Worm (Caenorhabditis elegans) whole organism, L4 larva: ENCODE results near the gene Y54H5A.2.

Source experiments
- D1046.2 ChIP-seq: fragments of 200-800 bp; sonication (Bioruptor generic); IDR thresholded peaks from 2 replicates; pipeline ENCODE4 v1.3.6; 2022; ENCODE audit warnings: missing genetic modification characterization, missing compliant biosample characterization
- F26F4.8 ChIP-seq: fragments of 200-800 bp; sonication (Bioruptor generic); conservative IDR thresholded peaks from 2 replicates; pipeline ENCODE4 v1.3.6; 2022; ENCODE audit warnings: missing genetic modification characterization, missing compliant biosample characterization
- F37D6.2 ChIP-seq: sonication (generic microtip); optimal IDR thresholded peaks from 2 replicates; lab custom pipeline; 2016; ENCODE audit warnings: mild to moderate bottlenecking, missing genetic modification characterization, missing compliant biosample characterization
- F49E8.2 ChIP-seq: sonication (generic microtip); optimal IDR thresholded peaks from 2 replicates; lab custom pipeline; 2016; ENCODE audit warnings: missing compliant biosample characterization, mild to moderate bottlenecking, missing genetic modification characterization, borderline replicate concordance
- T26A8.4 ChIP-seq: fragments of 200-800 bp; sonication (Bioruptor generic); IDR thresholded peaks from 2 replicates; pipeline ENCODE4 v1.3.6; 2022; ENCODE audit warnings: missing genetic modification characterization, missing compliant biosample characterization
- Y48G9A.11 ChIP-seq: fragments of 200-800 bp; sonication (Bioruptor generic); IDR thresholded peaks from 2 replicates; pipeline ENCODE4 v1.3.6; 2022; ENCODE audit warnings: missing genetic modification reagents, missing genetic modification characterization, missing compliant biosample characterization
- Y5F2A.4 ChIP-seq: fragments of 200-800 bp; sonication (Bioruptor generic); optimal IDR thresholded peaks from 2 replicates; lab custom pipeline; 2018; ENCODE audit warnings: mild to moderate bottlenecking, missing genetic modification characterization, missing compliant biosample characterization
- ZK546.5 ChIP-seq, 2 experiments: sonication (generic microtip); optimal IDR thresholded peaks; 2 replicates each; lab custom pipeline; 2017; ENCODE audit warnings: missing biosample characterization in 2 of 2, missing genetic modification characterization in 2 of 2
- aha-1 ChIP-seq: fragments of 150-350 bp; peaks from one replicate; lab custom pipeline; 2014; ENCODE audit warnings: missing biosample characterization, missing genetic modification characterization
- arid-1 ChIP-seq: fragments of 200-800 bp; sonication (Bioruptor generic); conservative IDR thresholded peaks from 2 replicates; pipeline ENCODE4 v1.3.6; 2022; ENCODE audit warnings: missing genetic modification reagents, missing genetic modification characterization, missing compliant biosample characterization
- attf-4 ChIP-seq: sonication (generic microtip); optimal IDR thresholded peaks from 3 replicates; lab custom pipeline; 2017; ENCODE audit warnings: missing biosample characterization, missing genetic modification characterization
- ceh-20 ChIP-seq: fragments of 200-800 bp; sonication (Bioruptor generic); IDR thresholded peaks from 2 replicates; pipeline ENCODE4 v1.3.6; 2022; ENCODE audit warnings: missing genetic modification reagents, missing genetic modification characterization, missing compliant biosample characterization
- ceh-62 ChIP-seq: sonication (generic microtip); optimal IDR thresholded peaks from 2 replicates; lab custom pipeline; 2017; ENCODE audit warnings: missing biosample characterization, missing genetic modification characterization
- ces-1 ChIP-seq: fragments of 150-350 bp; sonication (generic microtip); optimal IDR thresholded peaks from 4 replicates; lab custom pipeline; 2014; ENCODE audit warnings: missing biosample characterization, missing genetic modification reagents, missing genetic modification characterization
- daf-19 ChIP-seq: fragments of 200-800 bp; sonication (Bioruptor generic); conservative IDR thresholded peaks from 2 replicates; pipeline ENCODE4 v1.3.6; 2022; ENCODE audit warnings: missing genetic modification characterization, missing compliant biosample characterization
- dmd-8 ChIP-seq: fragments of 200-800 bp; sonication (Bioruptor generic); IDR thresholded peaks from 2 replicates; pipeline ENCODE4 v1.3.6; 2022; ENCODE audit warnings: missing genetic modification characterization, missing compliant biosample characterization
- dpl-1 ChIP-seq: fragments of 150-350 bp; optimal IDR thresholded peaks from 2 replicates; lab custom pipeline; 2014; ENCODE audit warnings: missing biosample characterization, missing genetic modification reagents, missing genetic modification characterization
- duxl-1 ChIP-seq: sonication (generic microtip); optimal IDR thresholded peaks from 2 replicates; lab custom pipeline; 2016; ENCODE audit warnings: mild to moderate bottlenecking, missing genetic modification characterization, moderate library complexity, missing compliant biosample characterization; ENCODE audit not compliant: poor library complexity
- egl-43 ChIP-seq: fragments of 200-800 bp; sonication (Bioruptor generic); IDR thresholded peaks from 2 replicates; pipeline ENCODE4 v1.3.6; 2022; ENCODE audit warnings: missing genetic modification reagents, missing genetic modification characterization, missing compliant biosample characterization
- fos-1 ChIP-seq: fragments of 150-350 bp; optimal IDR thresholded peaks from 2 replicates; lab custom pipeline; 2014; ENCODE audit warnings: missing biosample characterization, missing genetic modification characterization
- gei-8 ChIP-seq: fragments of 200-800 bp; sonication (Bioruptor generic); optimal IDR thresholded peaks from 2 replicates; lab custom pipeline; 2018; ENCODE audit warnings: mild to moderate bottlenecking, missing genetic modification characterization, missing compliant biosample characterization
- hlh-11 ChIP-seq: fragments of 200-800 bp; sonication (Bioruptor generic); optimal IDR thresholded peaks from 2 replicates; lab custom pipeline; 2018; ENCODE audit warnings: mild to moderate bottlenecking, missing genetic modification characterization, missing compliant biosample characterization
- hlh-30 ChIP-seq: sonication (generic microtip); optimal IDR thresholded peaks from 2 replicates; lab custom pipeline; 2017; ENCODE audit warnings: antibody characterized with exemption, mild to moderate bottlenecking, missing genetic modification characterization, missing compliant biosample characterization; ENCODE audit not compliant: insufficient read depth
- lin-1 ChIP-seq: fragments of 200-800 bp; sonication (Bioruptor generic); IDR thresholded peaks from 2 replicates; pipeline ENCODE4 v1.3.6; 2022; ENCODE audit warnings: missing genetic modification reagents, missing genetic modification characterization, missing compliant biosample characterization
- lin-39 ChIP-seq: fragments of 150-350 bp; optimal IDR thresholded peaks from 2 replicates; lab custom pipeline; 2014; ENCODE audit warnings: missing biosample characterization, missing genetic modification reagents, missing genetic modification characterization
- lsy-2 ChIP-seq, 2 experiments: fragments of 150-350 bp in 1 of 2; sonication (generic microtip) in 1 of 2; optimal IDR thresholded peaks; 2 replicates each; lab custom pipeline; 2014 to 2017; ENCODE audit warnings: missing biosample characterization in 2 of 2, missing genetic modification characterization in 2 of 2
- mes-2 ChIP-seq: sonication (generic microtip); optimal IDR thresholded peaks from 2 replicates; lab custom pipeline; 2016; ENCODE audit warnings: missing genotype, mild to moderate bottlenecking, missing genetic modification characterization, missing compliant biosample characterization; ENCODE audit not compliant: poor library complexity, severe bottlenecking
- nhr-102 ChIP-seq: sonication (generic microtip); optimal IDR thresholded peaks from 2 replicates; lab custom pipeline; 2016; ENCODE audit warnings: mild to moderate bottlenecking, missing genetic modification characterization, moderate library complexity, missing compliant biosample characterization
- nhr-11 ChIP-seq: fragments of 150-350 bp; optimal IDR thresholded peaks from 2 replicates; lab custom pipeline; 2014; ENCODE audit warnings: missing biosample characterization, missing genetic modification characterization
- nhr-237 ChIP-seq: sonication (generic microtip); optimal IDR thresholded peaks from 2 replicates; lab custom pipeline; 2017; ENCODE audit warnings: missing biosample characterization, missing genetic modification characterization
- nhr-25 ChIP-seq: sonication (generic microtip); optimal IDR thresholded peaks from 2 replicates; lab custom pipeline; 2017; ENCODE audit warnings: missing genetic modification characterization, mild to moderate bottlenecking, missing compliant biosample characterization, antibody characterized with exemption, moderate library complexity, borderline replicate concordance; ENCODE audit not compliant: insufficient read depth
- nhr-48 ChIP-seq: sonication (generic microtip); optimal IDR thresholded peaks from 2 replicates; lab custom pipeline; 2016; ENCODE audit warnings: mild to moderate bottlenecking, missing genetic modification characterization, missing compliant biosample characterization
- nhr-6 ChIP-seq: fragments of 150-350 bp; optimal IDR thresholded peaks from 2 replicates; lab custom pipeline; 2014; ENCODE audit warnings: missing biosample characterization, missing genetic modification characterization
- php-3 ChIP-seq: fragments of 200-800 bp; sonication (Bioruptor generic); IDR thresholded peaks from 2 replicates; pipeline ENCODE4 v1.3.6; 2022; ENCODE audit warnings: missing genetic modification reagents, missing genetic modification characterization, missing compliant biosample characterization
- pqm-1 ChIP-seq: sonication (generic microtip); optimal IDR thresholded peaks from 2 replicates; lab custom pipeline; 2017; ENCODE audit warnings: missing biosample characterization, missing genetic modification characterization
- sdz-12 ChIP-seq: fragments of 200-800 bp; sonication (Bioruptor generic); optimal IDR thresholded peaks from 2 replicates; lab custom pipeline; 2018; ENCODE audit warnings: mild to moderate bottlenecking, missing genetic modification characterization, missing compliant biosample characterization
- skn-1 ChIP-seq: fragments of 150-350 bp; optimal IDR thresholded peaks from 2 replicates; lab custom pipeline; 2014; ENCODE audit warnings: missing biosample characterization, missing genetic modification characterization
- snpc-1.2 ChIP-seq: fragments of 200-800 bp; sonication (Bioruptor generic); IDR thresholded peaks from 2 replicates; pipeline ENCODE4 v1.3.6; 2022; ENCODE audit warnings: missing genetic modification reagents, missing genetic modification characterization, missing compliant biosample characterization
- snpc-4 ChIP-seq: fragments of 150-350 bp; optimal IDR thresholded peaks from 2 replicates; lab custom pipeline; 2014; ENCODE audit warnings: missing biosample characterization, missing genetic modification characterization
- spr-3 ChIP-seq: fragments of 200-800 bp; sonication (Bioruptor generic); optimal IDR thresholded peaks from 2 replicates; lab custom pipeline; 2018; ENCODE audit warnings: mild to moderate bottlenecking, missing genetic modification characterization, missing compliant biosample characterization
- tag-97 ChIP-seq: fragments of 200-800 bp; sonication (Bioruptor generic); IDR thresholded peaks from 2 replicates; pipeline ENCODE4 v1.3.6; 2022; ENCODE audit warnings: missing genetic modification characterization, missing compliant biosample characterization
- unc-130 ChIP-seq: sonication (generic microtip); optimal IDR thresholded peaks from 2 replicates; lab custom pipeline; 2016; ENCODE audit warnings: missing genetic modification reagents, missing genetic modification characterization, missing compliant biosample characterization
- unc-62 ChIP-seq, 3 experiments: fragments of 150-350 bp in 1 of 3; sonication (generic microtip); optimal IDR thresholded peaks in 2 of 3; peaks in 1 of 3; 1 replicate in 1 of 3; 2 replicates in 2 of 3; lab custom pipeline; 2014 to 2017; ENCODE audit warnings: missing biosample characterization in 3 of 3, missing genetic modification characterization in 3 of 3, missing genetic modification reagents in 3 of 3, missing genotype in 1 of 3
- vab-7 ChIP-seq: fragments of 200-800 bp; sonication (Bioruptor generic); IDR thresholded peaks from 2 replicates; pipeline ENCODE4 v1.3.6; 2022; ENCODE audit warnings: missing genetic modification reagents, missing genetic modification characterization, missing compliant biosample characterization
- zfp-2 ChIP-seq: sonication (generic microtip); optimal IDR thresholded peaks from 2 replicates; lab custom pipeline; 2016; ENCODE audit warnings: mild to moderate bottlenecking, missing genetic modification characterization, missing compliant biosample characterization
- zip-2 ChIP-seq: fragments of 150-350 bp; optimal IDR thresholded peaks from 2 replicates; lab custom pipeline; 2014; ENCODE audit warnings: missing biosample characterization, missing genetic modification characterization

Y54H5A.2 gene

DNA sequence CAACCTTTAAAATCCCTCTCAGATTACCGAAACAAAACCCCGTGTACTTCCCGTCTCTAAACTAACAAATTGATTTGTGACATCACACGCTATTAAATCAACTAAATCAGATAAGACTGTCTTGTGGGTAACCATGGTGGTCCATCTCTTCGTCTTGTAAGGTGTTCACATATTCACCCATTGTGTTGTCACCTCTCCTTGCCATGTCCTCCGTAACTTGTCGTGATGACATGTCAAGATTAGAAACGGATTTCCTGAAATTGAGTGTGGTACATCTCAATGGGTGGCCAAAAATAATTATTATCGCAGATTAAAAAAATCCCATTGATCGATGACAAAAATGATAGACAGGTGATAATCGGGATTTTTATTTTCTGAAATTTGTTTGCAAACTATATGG is 25.0 kb downstream of the Y54H5A.2 start:
- TF ChIP-seq unc-62 (GFP tag; optimal IDR thresholded peaks at IDR 0.05 in 1 of 2; lab: Kevin White, UChicago) (peak in 1 of 2 experiments; percentile 61), unc-62 (tag; optimal IDR thresholded peaks at IDR 0.05; lab: Kevin White, UChicago) (no peak), duxl-1 (tag; lab: Kevin White, UChicago) (no peak), unc-130 (GFP tag; lab: Kevin White, UChicago) (no peak)

DNA sequence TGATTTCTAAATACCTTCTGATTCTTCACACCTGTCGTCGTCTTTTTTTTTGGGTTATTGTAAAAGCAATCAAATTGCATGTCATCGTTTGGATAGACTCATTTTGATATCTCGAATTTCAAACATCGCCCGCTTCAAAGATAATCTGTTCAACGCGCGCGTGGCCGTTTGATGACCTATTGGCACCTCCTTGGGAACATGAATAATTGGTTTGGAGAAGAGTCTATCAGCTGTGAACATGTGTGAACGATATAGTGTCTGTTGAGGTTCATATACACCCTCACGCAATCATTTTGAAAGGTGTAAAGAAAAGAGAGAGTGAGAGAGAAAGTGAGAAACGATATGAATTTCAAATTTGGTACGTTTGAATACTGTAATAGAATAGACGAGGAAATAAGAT is 28.8 kb downstream of the Y54H5A.2 start:
- TF ChIP-seq spr-3 (no peak), ceh-62 (tag; lab: Kevin White, UChicago) (no peak), aha-1 (tag; lab: Kevin White, UChicago) (peak; percentile 74), zfp-2 (tag; lab: Kevin White, UChicago) (no peak)

- no peak for TF ChIP-seq egl-43 (GFP tag; lab: Robert Waterston, UW)
- TF ChIP-seq nhr-11 (tag; lab: Kevin White, UChicago), result no peak
- TF ChIP-seq Y48G9A.11 (GFP tag; lab: Robert Waterston, UW), result no peak
- TF ChIP-seq nhr-48 (tag; lab: Kevin White, UChicago), result no peak
- no peak for TF ChIP-seq Y5F2A.4
- no peak for TF ChIP-seq nhr-6 (tag; lab: Kevin White, UChicago)
- TF ChIP-seq mes-2 (tag; lab: Kevin White, UChicago), result no peak
- TF ChIP-seq skn-1, result no peak
- TF ChIP-seq F26F4.8 (GFP tag; lab: Robert Waterston, UW), result no peak
- TF ChIP-seq T26A8.4, result no peak
- TF ChIP-seq unc-130 (GFP tag; lab: Kevin White, UChicago), result no peak
- TF ChIP-seq nhr-25 (tag; lab: Kevin White, UChicago), result no peak
- no peak for TF ChIP-seq D1046.2 (GFP tag; lab: Robert Waterston, UW)
- no peak for TF ChIP-seq tag-97
- TF ChIP-seq spr-3, result no peak
- no peak for TF ChIP-seq snpc-1.2
- no peak for TF ChIP-seq nhr-102 (tag; lab: Kevin White, UChicago)
These were observed 30.3 kb downstream of the Y54H5A.2 start for ce11 chrIII:5119063-5119462.

DNA sequence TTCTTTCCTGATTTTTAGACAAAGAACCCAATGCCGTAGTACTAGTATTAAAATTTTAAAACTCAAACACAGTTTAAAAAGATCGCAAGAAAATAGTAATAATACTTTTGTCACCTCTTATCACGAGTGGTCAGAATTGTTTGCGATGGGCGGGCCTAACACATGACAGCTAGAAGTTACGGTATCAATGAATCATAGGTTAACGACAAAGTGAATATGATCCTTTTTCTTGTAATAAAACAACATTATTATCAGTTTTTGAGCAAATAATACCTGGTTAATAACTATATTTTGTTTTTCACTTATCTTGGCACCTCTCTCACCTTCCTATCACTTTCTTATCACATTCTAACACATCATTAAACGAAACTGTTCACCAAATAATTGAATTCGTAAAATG is 36.4 kb downstream of the Y54H5A.2 start:
- TF ChIP-seq ceh-62 (tag; lab: Kevin White, UChicago) (no peak), unc-62 (GFP tag; optimal IDR thresholded peaks at IDR 0.05 in 1 of 2; lab: Kevin White, UChicago) (peak in 1 of 2 experiments; percentile 94), unc-62 (tag; optimal IDR thresholded peaks at IDR 0.05; lab: Kevin White, UChicago) (no peak), attf-4 (tag; lab: Kevin White, UChicago) (no peak), F49E8.2 (tag; lab: Kevin White, UChicago) (no peak), snpc-4 (tag; lab: Kevin White, UChicago) (no peak), lin-39 (tag; lab: Kevin White, UChicago) (no peak), ceh-20 (GFP tag; lab: Robert Waterston, UW) (no peak), F37D6.2 (tag; lab: Kevin White, UChicago) (no peak), vab-7 (GFP tag; lab: Robert Waterston, UW) (no peak), lin-1 (GFP tag; lab: Robert Waterston, UW) (no peak), snpc-1.2 (no peak), dmd-8 (GFP tag; lab: Robert Waterston, UW) (no peak), lsy-2 (tag; optimal IDR thresholded peaks at IDR 0.05; lab: Kevin White, UChicago) (no peak), zip-2 (tag; lab: Kevin White, UChicago) (no peak), daf-19 (GFP tag; lab: Robert Waterston, UW) (no peak), ces-1 (no peak), skn-1 (no peak), pqm-1 (tag; lab: Kevin White, UChicago) (peak; percentile 12), F26F4.8 (GFP tag; lab: Robert Waterston, UW) (no peak), fos-1 (no peak), arid-1 (no peak), dpl-1 (GFP tag; lab: Kevin White, UChicago) (no peak), ZK546.5 (tag; optimal IDR thresholded peaks at IDR 0.05; lab: Kevin White, UChicago) (no peak), hlh-11 (peak; percentile 23), php-3 (peak; percentile 92), gei-8 (no peak), sdz-12 (no peak), nhr-6 (tag; lab: Kevin White, UChicago) (no peak), nhr-237 (tag; lab: Kevin White, UChicago) (no peak), hlh-30 (no peak)
